Worm (Caenorhabditis elegans) whole organism, L4 larva: ENCODE measurements around the gene F41G3.21.

ENCODE experiments used
- F10B5.3 ChIP-seq: sonication (generic microtip); optimal IDR thresholded peaks from 2 replicates; lab custom pipeline; 2016; ENCODE audit warnings: mild to moderate bottlenecking, missing genetic modification characterization, missing compliant biosample characterization
- F26F4.8 ChIP-seq: fragments of 200-800 bp; sonication (Bioruptor generic); conservative IDR thresholded peaks from 2 replicates; pipeline ENCODE4 v1.3.6; 2022; ENCODE audit warnings: missing genetic modification characterization, missing compliant biosample characterization
- F44E2.7 ChIP-seq: fragments of 200-800 bp; sonication (Bioruptor generic); IDR thresholded peaks from 2 replicates; pipeline ENCODE4 v2.1.2; 2022; ENCODE audit warnings: missing genetic modification characterization, missing compliant biosample characterization
- Y105C5A.15 ChIP-seq: fragments of 200-800 bp; sonication (Bioruptor generic); IDR thresholded peaks from 2 replicates; pipeline ENCODE4 v1.3.6; 2022; ENCODE audit warnings: missing genetic modification characterization, missing compliant biosample characterization
- Y48G9A.11 ChIP-seq: fragments of 200-800 bp; sonication (Bioruptor generic); IDR thresholded peaks from 2 replicates; pipeline ENCODE4 v1.3.6; 2022; ENCODE audit warnings: missing genetic modification reagents, missing genetic modification characterization, missing compliant biosample characterization
- Y75B8A.6 ChIP-seq: fragments of 200-800 bp; sonication (Bioruptor generic); IDR thresholded peaks from 2 replicates; pipeline ENCODE4 v1.3.6; 2022; ENCODE audit warnings: missing genetic modification reagents, missing genetic modification characterization, missing compliant biosample characterization
- ama-1 ChIP-seq: fragments of 150-350 bp; optimal IDR thresholded peaks from 2 replicates; lab custom pipeline; 2014; ENCODE audit warnings: inconsistent platforms, mixed read lengths
- cey-2 ChIP-seq: sonication (generic microtip); optimal IDR thresholded peaks from 3 replicates; lab custom pipeline; 2017; ENCODE audit warnings: missing genetic modification characterization, mild to moderate bottlenecking, missing compliant biosample characterization, antibody characterized with exemption, borderline replicate concordance; ENCODE audit not compliant: insufficient read depth
- ctbp-1 ChIP-seq: fragments of 200-800 bp; sonication (Bioruptor generic); IDR thresholded peaks from 2 replicates; pipeline ENCODE4 v1.3.6; 2022; ENCODE audit warnings: missing genetic modification reagents, missing genetic modification characterization, missing compliant biosample characterization
- daf-8 ChIP-seq: fragments of 200-800 bp; sonication (Bioruptor generic); IDR thresholded peaks from 2 replicates; pipeline ENCODE4 v1.3.6; 2022; ENCODE audit warnings: missing genetic modification characterization, missing compliant biosample characterization
- dmd-8 ChIP-seq: fragments of 200-800 bp; sonication (Bioruptor generic); IDR thresholded peaks from 2 replicates; pipeline ENCODE4 v1.3.6; 2022; ENCODE audit warnings: missing genetic modification characterization, missing compliant biosample characterization
- dmd-9 ChIP-seq: fragments of 200-800 bp; sonication (Bioruptor generic); IDR thresholded peaks from 2 replicates; pipeline ENCODE4 v1.3.6; 2022; ENCODE audit warnings: missing genetic modification reagents, missing genetic modification characterization, missing compliant biosample characterization
- egl-27 ChIP-seq: sonication (generic microtip); optimal IDR thresholded peaks from 3 replicates; lab custom pipeline; 2017; ENCODE audit warnings: missing biosample characterization, missing genetic modification reagents, missing genetic modification characterization
- fkh-10 ChIP-seq: fragments of 150-350 bp; optimal IDR thresholded peaks from 2 replicates; lab custom pipeline; 2014; ENCODE audit warnings: missing biosample characterization, missing genetic modification reagents, missing genetic modification characterization
- fos-1 ChIP-seq: fragments of 150-350 bp; optimal IDR thresholded peaks from 2 replicates; lab custom pipeline; 2014; ENCODE audit warnings: missing biosample characterization, missing genetic modification characterization
- hlh-30 ChIP-seq: sonication (generic microtip); optimal IDR thresholded peaks from 2 replicates; lab custom pipeline; 2017; ENCODE audit warnings: antibody characterized with exemption, mild to moderate bottlenecking, missing genetic modification characterization, missing compliant biosample characterization; ENCODE audit not compliant: insufficient read depth
- jun-1 ChIP-seq: fragments of 150-350 bp; optimal IDR thresholded peaks from 2 replicates; lab custom pipeline; 2014; ENCODE audit warnings: missing biosample characterization, missing genetic modification reagents, missing genetic modification characterization
- lim-7 ChIP-seq: fragments of 200-800 bp; sonication (Bioruptor generic); IDR thresholded peaks from 2 replicates; pipeline ENCODE4 v1.3.6; 2022; ENCODE audit warnings: missing genetic modification characterization, missing compliant biosample characterization
- lin-13 ChIP-seq: fragments of 150-350 bp; optimal IDR thresholded peaks from 2 replicates; lab custom pipeline; 2014; ENCODE audit warnings: missing biosample characterization, missing genetic modification reagents, missing genetic modification characterization
- lin-15B ChIP-seq: fragments of 150-350 bp; sonication (generic microtip); optimal IDR thresholded peaks from 3 replicates; lab custom pipeline; 2014; ENCODE audit warnings: missing biosample characterization, missing genetic modification characterization
- lin-29 ChIP-seq: fragments of 200-800 bp; sonication (Bioruptor generic); IDR thresholded peaks from 2 replicates; pipeline ENCODE4 v1.3.6; 2022; ENCODE audit warnings: missing genetic modification reagents, missing genetic modification characterization, missing compliant biosample characterization
- mdl-1 ChIP-seq, 2 experiments: fragments of 150-350 bp in 1 of 2; sonication (generic microtip) in 1 of 2; optimal IDR thresholded peaks; 2 replicates each; lab custom pipeline; 2014 to 2017; ENCODE audit warnings: missing biosample characterization in 2 of 2, missing genetic modification characterization in 2 of 2
- mdt-29 ChIP-seq: fragments of 200-800 bp; sonication (Bioruptor generic); IDR thresholded peaks from 2 replicates; pipeline ENCODE4 v1.3.6; 2022; ENCODE audit warnings: missing genetic modification reagents, missing genetic modification characterization, missing compliant biosample characterization
- mep-1 ChIP-seq: fragments of 150-350 bp; sonication (generic microtip); optimal IDR thresholded peaks from 3 replicates; lab custom pipeline; 2014; ENCODE audit warnings: missing biosample characterization, missing genetic modification characterization
- mxl-3 ChIP-seq: fragments of 200-800 bp; sonication (Bioruptor generic); optimal IDR thresholded peaks from 2 replicates; lab custom pipeline; 2018; ENCODE audit warnings: mild to moderate bottlenecking, missing genetic modification characterization, missing compliant biosample characterization
- nhr-111 ChIP-seq: fragments of 200-800 bp; sonication (Bioruptor generic); optimal IDR thresholded peaks from 2 replicates; lab custom pipeline; 2018; ENCODE audit warnings: mild to moderate bottlenecking, missing genetic modification characterization, missing compliant biosample characterization
- nhr-237 ChIP-seq: sonication (generic microtip); optimal IDR thresholded peaks from 2 replicates; lab custom pipeline; 2017; ENCODE audit warnings: missing biosample characterization, missing genetic modification characterization
- nhr-41 ChIP-seq: fragments of 200-800 bp; sonication (Bioruptor generic); IDR thresholded peaks from 2 replicates; pipeline ENCODE4 v1.3.6; 2022; ENCODE audit warnings: missing genetic modification reagents, missing genetic modification characterization, missing compliant biosample characterization
- nhr-76 ChIP-seq: fragments of 150-350 bp; optimal IDR thresholded peaks from 2 replicates; lab custom pipeline; 2014; ENCODE audit warnings: missing biosample characterization, missing genetic modification characterization
- saeg-2 ChIP-seq: fragments of 200-800 bp; sonication (Bioruptor generic); IDR thresholded peaks from 2 replicates; pipeline ENCODE4 v1.3.6; 2022; ENCODE audit warnings: missing genetic modification reagents, missing genetic modification characterization, missing compliant biosample characterization
- sdz-12 ChIP-seq: fragments of 200-800 bp; sonication (Bioruptor generic); optimal IDR thresholded peaks from 2 replicates; lab custom pipeline; 2018; ENCODE audit warnings: mild to moderate bottlenecking, missing genetic modification characterization, missing compliant biosample characterization
- tag-97 ChIP-seq: fragments of 200-800 bp; sonication (Bioruptor generic); IDR thresholded peaks from 2 replicates; pipeline ENCODE4 v1.3.6; 2022; ENCODE audit warnings: missing genetic modification characterization, missing compliant biosample characterization
- unc-130 ChIP-seq: sonication (generic microtip); optimal IDR thresholded peaks from 2 replicates; lab custom pipeline; 2016; ENCODE audit warnings: missing genetic modification reagents, missing genetic modification characterization, missing compliant biosample characterization
- unc-39 ChIP-seq: sonication (generic microtip); optimal IDR thresholded peaks from 2 replicates; lab custom pipeline; 2017; ENCODE audit warnings: missing biosample characterization, missing genetic modification characterization
- unc-62 ChIP-seq, 3 experiments: fragments of 150-350 bp in 1 of 3; sonication (generic microtip); optimal IDR thresholded peaks in 2 of 3; peaks in 1 of 3; 1 replicate in 1 of 3; 2 replicates in 2 of 3; lab custom pipeline; 2014 to 2017; ENCODE audit warnings: missing biosample characterization in 3 of 3, missing genetic modification characterization in 3 of 3, missing genetic modification reagents in 3 of 3, missing genotype in 1 of 3
- vab-7 ChIP-seq: fragments of 200-800 bp; sonication (Bioruptor generic); IDR thresholded peaks from 2 replicates; pipeline ENCODE4 v1.3.6; 2022; ENCODE audit warnings: missing genetic modification reagents, missing genetic modification characterization, missing compliant biosample characterization
- ztf-11 ChIP-seq: fragments of 150-350 bp; optimal IDR thresholded peaks from 2 replicates; lab custom pipeline; 2014; ENCODE audit warnings: missing biosample characterization, missing genetic modification characterization

F41G3.21 gene

DNA sequence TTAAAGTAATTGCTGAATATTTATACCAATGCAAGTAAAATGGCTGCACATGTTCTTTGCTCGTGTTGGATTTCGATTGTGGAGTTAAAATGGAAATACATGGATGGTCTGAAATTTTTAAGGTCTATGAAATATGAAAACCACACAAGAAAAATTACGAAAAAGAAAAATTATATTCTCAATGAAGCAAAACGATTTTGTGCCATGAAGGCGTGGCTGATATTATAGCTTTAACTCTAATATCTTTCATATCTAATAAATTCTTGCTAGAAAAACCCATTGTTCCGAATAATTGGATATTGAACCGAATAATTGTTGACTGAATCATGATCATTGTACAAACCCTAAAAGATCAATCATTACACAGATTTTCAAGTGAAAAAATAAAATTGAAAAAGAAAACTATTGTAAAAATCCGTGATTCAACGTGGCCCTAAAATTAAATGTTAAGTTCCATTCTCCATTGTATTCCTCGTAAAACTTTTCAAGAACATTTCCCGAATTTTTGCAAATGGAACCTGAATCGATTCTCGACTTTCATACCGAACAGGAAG lies 2.0 kb upstream of the F41G3.21 start, which contains the start of the genes srx-95 and fis-1:
srx-95 (minus strand) TSS at position 101 of the 554 bp plus-strand sequence.
fis-1 (plus strand) TSS at position 504 of the 554 bp plus-strand sequence.
- TF ChIP-seq vab-7 (GFP tag; lab: Robert Waterston, UW): no peak
- no peak for TF ChIP-seq jun-1 (tag; lab: Kevin White, UChicago)

DNA sequence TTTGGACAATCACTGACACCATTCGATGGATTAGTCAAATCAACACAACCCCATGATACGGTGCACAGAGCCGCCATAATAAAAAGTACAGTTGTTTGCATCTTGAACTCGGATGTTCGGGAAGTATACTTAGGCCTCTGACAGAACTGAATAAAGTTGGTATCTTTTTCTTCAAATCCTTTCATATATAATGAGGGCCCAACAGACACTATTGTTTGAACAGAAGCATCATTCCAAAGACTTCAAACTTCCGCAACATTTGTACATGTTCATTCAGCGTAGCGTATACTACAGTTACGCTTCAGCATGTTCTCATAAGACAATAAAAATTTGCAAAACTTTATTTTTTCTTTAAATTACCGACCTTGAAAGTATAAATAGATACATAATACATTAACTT lies 723 bp downstream of the F41G3.21 start, which contains the start of gene F41G3.19:
F41G3.19 (minus strand) TSS at position 101 of the 400 bp plus-strand sequence.
- TF ChIP-seq ctbp-1 (no peak), saeg-2 (no peak), sdz-12 (GFP tag; lab: Kevin White, UChicago) (no peak), ztf-11 (tag; lab: Kevin White, UChicago) (no peak), fos-1 (tag; lab: Kevin White, UChicago) (no peak), fkh-10 (GFP tag; lab: Kevin White, UChicago) (no peak), cey-2 (tag; lab: Kevin White, UChicago) (no peak), Y48G9A.11 (GFP tag; lab: Robert Waterston, UW) (no peak), dmd-8 (GFP tag; lab: Robert Waterston, UW) (no peak), F26F4.8 (no peak), Y105C5A.15 (no peak), lin-13 (GFP tag; lab: Kevin White, UChicago) (no peak), jun-1 (tag; lab: Kevin White, UChicago) (no peak), hlh-30 (no peak), lin-29 (no peak), mdl-1 (tag; optimal IDR thresholded peaks at IDR 0.05; lab: Kevin White, UChicago) (no peak), ama-1 (lab: Kevin White, UChicago) (no peak)

DNA sequence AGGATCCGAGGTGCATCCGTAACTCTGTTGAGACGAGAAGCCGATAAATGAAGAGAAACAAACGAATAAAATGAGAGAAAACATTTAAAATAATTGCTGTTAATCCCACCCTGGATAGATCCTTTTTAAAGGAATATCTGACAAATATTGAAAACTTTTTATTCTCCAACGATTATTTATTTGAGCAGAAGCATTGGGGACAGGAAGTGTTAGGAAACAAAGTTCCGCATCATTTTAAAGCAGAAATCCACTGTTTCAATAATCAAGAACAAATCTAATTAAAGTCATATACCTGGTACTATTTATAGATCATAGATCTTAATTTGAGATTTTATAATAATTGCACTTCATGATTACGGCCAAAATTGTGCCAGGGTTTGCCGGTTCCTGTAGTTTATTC lies 1.8 kb downstream of the F41G3.21 start, which contains the start of gene F41G3.20:
F41G3.20 (minus strand) TSS at position 101 of the 400 bp plus-strand sequence.
- TF ChIP-seq F44E2.7 (no peak), nhr-41 (GFP tag; lab: Robert Waterston, UW) (no peak), unc-39 (tag; lab: Kevin White, UChicago) (no peak)
- TF ChIP-seq, all 104 proteins: peak for 0

DNA sequence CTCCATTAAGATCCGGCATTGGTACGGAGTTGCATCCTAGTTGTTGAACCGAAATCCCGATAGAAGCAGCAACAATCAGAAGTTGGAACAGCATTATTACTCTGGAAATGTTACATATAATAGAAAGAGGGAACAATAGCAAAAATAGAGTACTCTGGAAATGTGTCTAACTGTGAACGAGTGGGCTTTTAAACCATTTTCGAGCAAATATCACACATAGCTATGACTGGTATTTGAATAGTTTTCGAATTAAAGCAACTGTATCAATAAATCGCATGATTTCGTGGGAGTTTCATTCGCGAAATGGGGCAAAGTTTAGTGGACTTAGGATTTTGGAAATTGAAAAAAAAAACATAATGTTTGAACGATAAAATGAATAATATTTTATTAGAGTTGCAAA lies 3.3 kb downstream of the F41G3.21 start, which contains the start of gene F41G3.10:
F41G3.10 (minus strand) TSS at position 101 of the 400 bp plus-strand sequence.
- no peak for TF ChIP-seq daf-8 (GFP tag; lab: Robert Waterston, UW)

DNA sequence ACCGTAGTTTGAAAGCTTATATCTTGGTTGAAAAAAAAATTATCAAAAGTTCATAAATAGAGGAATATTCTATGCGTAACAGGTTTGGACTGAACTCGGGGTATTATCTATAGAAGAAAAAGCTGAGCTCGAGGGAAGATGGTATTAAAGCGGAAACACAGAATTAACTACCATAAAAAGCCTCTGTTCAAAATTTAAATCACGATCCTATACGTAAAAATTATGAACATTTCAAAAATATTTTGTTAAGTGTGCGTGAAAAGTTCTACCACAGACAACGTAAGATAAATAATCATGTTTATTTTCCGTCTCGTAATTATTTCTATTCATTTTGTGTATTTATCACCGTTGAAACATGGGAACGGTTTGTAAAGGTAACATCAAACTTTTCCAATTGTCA lies 6.3 kb downstream of the F41G3.21 start, which contains the start of gene F41G3.5:
F41G3.5 (plus strand) TSS at position 301 of the 400 bp plus-strand sequence.
- TF ChIP-seq dmd-9 (GFP tag; lab: Robert Waterston, UW): no peak
- no peak for TF ChIP-seq mep-1 (tag; lab: Kevin White, UChicago)
- no peak for TF ChIP-seq mxl-3 (GFP tag; lab: Kevin White, UChicago)
- TF ChIP-seq fos-1 (tag; lab: Kevin White, UChicago): no peak
- no peak for TF ChIP-seq unc-130
- TF ChIP-seq tag-97 (GFP tag; lab: Robert Waterston, UW): no peak
- TF ChIP-seq egl-27 (tag; lab: Kevin White, UChicago): no peak

DNA sequence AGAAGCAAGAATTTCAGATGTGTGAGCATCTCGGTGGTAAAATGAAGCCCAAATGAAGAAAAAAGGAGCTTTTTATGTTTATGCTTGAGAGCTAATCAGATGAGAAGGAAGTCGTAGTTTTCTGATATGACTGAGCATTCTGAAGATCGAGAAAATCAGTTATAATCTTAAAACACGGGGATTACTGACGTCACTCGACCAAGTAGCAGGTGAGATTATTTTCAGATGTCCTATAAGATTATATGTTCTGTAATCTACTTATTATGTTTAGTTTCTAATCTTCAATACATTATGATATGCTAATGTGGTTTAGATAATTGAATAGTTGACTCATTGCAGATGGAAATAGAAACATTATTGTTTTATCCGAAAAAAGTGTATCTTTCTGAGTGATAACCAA lies 7.0 kb downstream of the F41G3.21 start, which contains the start of gene ins-14:
ins-14 (minus strand) TSS at position 32 of the 400 bp plus-strand sequence.
- TF ChIP-seq Y75B8A.6 (GFP tag; lab: Robert Waterston, UW): no peak
- no peak for TF ChIP-seq ctbp-1
- TF ChIP-seq lim-7 (GFP tag; lab: Robert Waterston, UW): no peak
- TF ChIP-seq F10B5.3: no peak
- TF ChIP-seq lin-15B (tag; lab: Kevin White, UChicago): no peak
- TF ChIP-seq unc-62 (GFP tag; optimal IDR thresholded peaks at IDR 0.05 in 1 of 2; lab: Kevin White, UChicago): no peak
- no peak for TF ChIP-seq unc-62 (tag; optimal IDR thresholded peaks at IDR 0.05; lab: Kevin White, UChicago)
- TF ChIP-seq nhr-76: no peak
- TF ChIP-seq mdt-29: no peak
- TF ChIP-seq dmd-9 (GFP tag; lab: Robert Waterston, UW): no peak
- TF ChIP-seq nhr-111 (GFP tag; lab: Kevin White, UChicago): no peak
- TF ChIP-seq nhr-237 (tag; lab: Kevin White, UChicago): no peak
